Fruit fly (Drosophila melanogaster) whole organism, wandering third instar larva: ENCODE data around the gene Cp19.
A peak's percentile ranks its signal among the peaks of the same experiment; 100 is the strongest.

Source experiments
- CG32264 ChIP-seq: fragments of 200-800 bp; sonication (Bioruptor generic); optimal IDR thresholded peaks from 2 replicates; lab custom pipeline; 2016; ENCODE audit warnings: missing biosample characterization, missing genetic modification characterization
- Dfd ChIP-seq: fragments of >200 bp; optimal IDR thresholded peaks from 2 replicates; lab custom pipeline; 2017; ENCODE audit warnings: missing biosample characterization, missing genetic modification characterization
- GATAd ChIP-seq: sonication (Bioruptor generic); optimal IDR thresholded peaks from 2 replicates; lab custom pipeline; 2016; ENCODE audit warnings: missing biosample characterization, missing genetic modification characterization
- Hr83 ChIP-seq: fragments of 200-300 bp; sonication (Bioruptor generic); optimal IDR thresholded peaks from 2 replicates; lab custom pipeline; 2016; ENCODE audit warnings: missing biosample characterization, mild to moderate bottlenecking, missing genetic modification characterization, moderate library complexity; ENCODE audit not compliant: poor library complexity, severe bottlenecking
- br ChIP-seq: fragments of 200-800 bp; sonication (Bioruptor generic); optimal IDR thresholded peaks from 2 replicates; lab custom pipeline; 2016; ENCODE audit warnings: missing biosample characterization, missing genetic modification characterization
- dl ChIP-seq, 2 experiments: fragments of 175-275, 200-275 bp in 1 of 2; fragments of 200-275 bp in 1 of 2; sonication (Bioruptor generic); optimal IDR thresholded peaks; lab custom pipeline; 2018; ENCODE audit warnings: mild to moderate bottlenecking in 2 of 2, missing biosample characterization in 2 of 2, missing genetic modification characterization in 2 of 2, moderate library complexity in 2 of 2; ENCODE audit not compliant: partially characterized antibody in 2 of 2, insufficient read depth in 1 of 2
- foxo ChIP-seq, 2 experiments: fragments of 200-800 bp; sonication (Bioruptor generic); optimal IDR thresholded peaks; 2 replicates in 1 of 2; 3 replicates in 1 of 2; lab custom pipeline; 2016 to 2017; ENCODE audit warnings: missing biosample characterization in 2 of 2, missing genetic modification characterization in 2 of 2
- fru ChIP-seq: fragments of 200-800 bp; sonication (Bioruptor generic); optimal IDR thresholded peaks from 3 replicates; lab custom pipeline; 2016; ENCODE audit warnings: missing biosample characterization, mild to moderate bottlenecking, missing genetic modification characterization
- lola ChIP-seq: fragments of >200 bp; optimal IDR thresholded peaks from 2 replicates; lab custom pipeline; 2017; ENCODE audit warnings: missing biosample characterization, missing genetic modification characterization
- pan ChIP-seq: fragments of >200 bp; optimal IDR thresholded peaks from 2 replicates; lab custom pipeline; 2017
- psq ChIP-seq: fragments of 200-800 bp; sonication (Bioruptor generic); optimal IDR thresholded peaks from 3 replicates; lab custom pipeline; 2017; ENCODE audit warnings: missing biosample characterization, mild to moderate bottlenecking, missing genetic modification characterization, moderate library complexity
- rgr ChIP-seq: fragments of 200-800 bp; sonication (Bioruptor generic); optimal IDR thresholded peaks from 3 replicates; lab custom pipeline; 2016; ENCODE audit warnings: missing biosample characterization, mild to moderate bottlenecking, missing genetic modification characterization
- tai ChIP-seq: sonication (Bioruptor generic); optimal IDR thresholded peaks from 2 replicates; lab custom pipeline; 2016; ENCODE audit warnings: missing biosample characterization, missing genetic modification characterization
- usp ChIP-seq: fragments of >200 bp; optimal IDR thresholded peaks from 2 replicates; lab custom pipeline; 2017; ENCODE audit warnings: missing biosample characterization, missing genetic modification characterization

DNA sequence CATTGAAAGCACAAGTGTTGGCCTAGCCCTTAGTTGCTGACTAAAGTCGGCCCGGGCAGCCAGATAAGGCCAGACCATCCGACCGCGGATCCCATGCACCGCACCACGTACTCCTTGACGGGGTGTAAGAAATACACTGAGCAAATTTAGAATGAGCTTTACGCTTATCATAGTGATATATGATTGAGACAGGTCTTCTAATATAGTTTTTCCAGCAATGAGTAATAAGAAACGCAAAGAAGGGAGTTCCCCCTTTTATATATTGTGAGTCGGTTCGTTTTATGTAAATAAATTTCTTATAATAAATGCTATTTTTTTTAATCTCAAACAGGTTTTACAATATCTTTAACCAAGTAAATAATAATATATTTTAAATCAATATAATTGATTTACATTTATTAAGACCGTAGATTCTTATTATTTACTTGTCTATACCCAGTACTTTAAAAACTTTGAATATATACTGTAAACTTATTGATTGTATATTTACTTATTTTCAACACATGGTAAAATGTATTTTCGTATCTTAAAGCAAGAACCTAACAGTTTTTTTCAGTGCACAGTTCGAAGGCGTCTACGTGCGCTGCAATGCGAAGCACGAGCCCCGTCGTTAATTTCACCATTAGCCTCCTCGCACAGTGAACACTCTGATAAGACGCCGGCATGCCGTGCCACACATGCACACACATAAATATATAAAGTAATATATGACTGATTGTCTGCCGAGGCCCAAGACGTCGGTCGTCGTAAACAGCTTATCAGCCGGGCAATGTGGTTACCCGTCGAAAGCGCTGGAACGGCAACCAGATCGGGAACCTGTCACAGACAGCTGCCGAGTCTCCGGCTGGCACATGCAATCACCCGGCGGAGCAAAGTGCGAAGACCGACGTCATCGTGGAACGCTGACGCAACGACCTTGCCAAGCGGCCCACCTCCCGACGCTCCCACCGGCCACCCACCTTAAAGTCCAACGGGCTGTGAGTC is 37.5 kb upstream of the Cp19 start:
- TF ChIP-seq tai (GFP tag; lab: Kevin White, UChicago) (peak; percentile 22), fru (peak; percentile 31), br (GFP tag; lab: Kevin White, UChicago) (peak; percentile 10), psq (peak; percentile 77), usp (GFP tag; lab: Kevin White, UChicago) (no peak), Hr83 (GFP tag; lab: Kevin White, UChicago) (peak; percentile 64), lola (GFP tag; lab: Kevin White, UChicago) (no peak), GATAd (no peak), pan (lab: Kevin White, UChicago) (no peak), Dfd (GFP tag; lab: Kevin White, UChicago) (no peak), CG32264 (GFP tag; lab: Kevin White, UChicago) (no peak), foxo (GFP tag; optimal IDR thresholded peaks at IDR 0.05; lab: Kevin White, UChicago) (peak in 1 of 2 experiments; percentile 75), rgr (GFP tag; lab: Kevin White, UChicago) (peak; percentile 42), dl (GFP tag; optimal IDR thresholded peaks at IDR 0.05; lab: Kevin White, UChicago; ENCODE audit: insufficient read depth in 1 of 2, partially characterized antibody in 2 of 2) (peak in 1 of 2 experiments; percentile 37)
